Fruit fly (Drosophila melanogaster) whole organism, embryonic: ENCODE results near the gene sni.

Experiments
- ATbp ChIP-seq: fragments of 200-800 bp; sonication (Bioruptor generic); optimal IDR thresholded peaks from 2 replicates; lab custom pipeline; 2017; ENCODE audit warnings: missing biosample characterization, mild to moderate bottlenecking, missing genetic modification characterization, missing genetic modification reagents
- Asciz ChIP-seq: fragments of 200-800 bp; sonication (Bioruptor generic); optimal IDR thresholded peaks from 2 replicates; lab custom pipeline; 2017; ENCODE audit warnings: missing biosample characterization, mild to moderate bottlenecking, missing genetic modification characterization, missing genetic modification reagents
- Bdp1 ChIP-seq: fragments of 200-800 bp; sonication (Bioruptor generic); optimal IDR thresholded peaks from 3 replicates; lab custom pipeline; 2016; ENCODE audit warnings: missing biosample characterization, missing genetic modification characterization
- CG10267 ChIP-seq: fragments of 200-800 bp; sonication (Bioruptor generic); optimal IDR thresholded peaks from 2 replicates; lab custom pipeline; 2018; ENCODE audit warnings: missing biosample characterization, mild to moderate bottlenecking, missing genetic modification characterization, moderate library complexity
- CG12391 ChIP-seq: fragments of 200-800 bp; sonication (Bioruptor generic); optimal IDR thresholded peaks from 3 replicates; lab custom pipeline; 2018; ENCODE audit warnings: missing biosample characterization, mild to moderate bottlenecking, missing genetic modification characterization, moderate library complexity
- CG12769 ChIP-seq: fragments of 200-800 bp; sonication (Bioruptor generic); optimal IDR thresholded peaks from 2 replicates; lab custom pipeline; 2019; ENCODE audit warnings: missing biosample characterization, mild to moderate bottlenecking, missing genetic modification characterization, moderate library complexity
- CG13424 ChIP-seq: fragments of 200-800 bp; sonication (Bioruptor generic); optimal IDR thresholded peaks from 2 replicates; lab custom pipeline; 2019; ENCODE audit warnings: missing biosample characterization, mild to moderate bottlenecking, missing genetic modification characterization, moderate library complexity
- CG15601 ChIP-seq: fragments of 200-800 bp; sonication (Bioruptor generic); optimal IDR thresholded peaks from 3 replicates; lab custom pipeline; 2019; ENCODE audit warnings: missing biosample characterization, mild to moderate bottlenecking, missing genetic modification characterization, moderate library complexity
- CG17385 ChIP-seq: fragments of 200-800 bp; sonication (Bioruptor generic); optimal IDR thresholded peaks from 3 replicates; lab custom pipeline; 2018; ENCODE audit warnings: missing biosample characterization, mild to moderate bottlenecking, missing genetic modification characterization
- CG3407 ChIP-seq: fragments of 200-800 bp; sonication (Bioruptor generic); optimal IDR thresholded peaks from 2 replicates; lab custom pipeline; 2018; ENCODE audit warnings: missing biosample characterization, mild to moderate bottlenecking, missing genetic modification characterization
- CG4617 ChIP-seq: fragments of 200-800 bp; sonication (Bioruptor generic); optimal IDR thresholded peaks from 3 replicates; lab custom pipeline; 2016; ENCODE audit warnings: missing biosample characterization, missing genetic modification characterization, borderline replicate concordance
- CG5180 ChIP-seq: fragments of 200-800 bp; sonication (Bioruptor generic); optimal IDR thresholded peaks from 3 replicates; lab custom pipeline; 2017; ENCODE audit warnings: missing biosample characterization, missing genetic modification characterization, mild to moderate bottlenecking, moderate library complexity, missing genetic modification reagents
- CG6254 ChIP-seq: fragments of 200-800 bp; sonication (Bioruptor generic); optimal IDR thresholded peaks from 3 replicates; lab custom pipeline; 2017; ENCODE audit warnings: mild to moderate bottlenecking, missing biosample characterization, missing genetic modification reagents, missing genetic modification characterization
- CG6854 ChIP-seq: fragments of 200-800 bp; sonication (Bioruptor generic); optimal IDR thresholded peaks from 3 replicates; lab custom pipeline; 2017; ENCODE audit warnings: missing biosample characterization, mild to moderate bottlenecking, missing genetic modification characterization
- CG7839 ChIP-seq: fragments of 200-800 bp; sonication (Bioruptor generic); optimal IDR thresholded peaks from 3 replicates; lab custom pipeline; 2018; ENCODE audit warnings: missing biosample characterization, mild to moderate bottlenecking, missing genetic modification characterization, moderate library complexity
- CG8388 ChIP-seq: fragments of 200-800 bp; sonication (Bioruptor generic); optimal IDR thresholded peaks from 2 replicates; lab custom pipeline; 2019; ENCODE audit warnings: missing biosample characterization, mild to moderate bottlenecking, missing genetic modification characterization, moderate library complexity
- CG8765 ChIP-seq: fragments of 200-800 bp; sonication (Bioruptor generic); IDR thresholded peaks from 2 replicates; pipeline ENCODE4 v1.3.6; 2022; ENCODE audit warnings: missing biosample characterization, missing genetic modification characterization
- Elba2 ChIP-seq: fragments of 200-800 bp; sonication (Bioruptor generic); optimal IDR thresholded peaks from 3 replicates; lab custom pipeline; 2016; ENCODE audit warnings: missing biosample characterization, missing genetic modification characterization
- Fer1 ChIP-seq: fragments of 200-800 bp; sonication (Bioruptor generic); optimal IDR thresholded peaks from 2 replicates; lab custom pipeline; 2017; ENCODE audit warnings: missing biosample characterization, mild to moderate bottlenecking, missing genetic modification characterization
- H15 ChIP-seq: fragments of 200-800 bp; sonication (Bioruptor generic); IDR thresholded peaks from 3 replicates; pipeline ENCODE4 v1.3.6; 2022; ENCODE audit warnings: missing biosample characterization, missing genetic modification characterization
- HHEX ChIP-seq: fragments of 200-800 bp; sonication (Bioruptor generic); optimal IDR thresholded peaks from 3 replicates; lab custom pipeline; 2017; ENCODE audit warnings: missing biosample characterization, mild to moderate bottlenecking, missing genetic modification characterization, missing genetic modification reagents
- Hey ChIP-seq: fragments of 200-800 bp; sonication (Bioruptor generic); optimal IDR thresholded peaks from 3 replicates; lab custom pipeline; 2018; ENCODE audit warnings: missing biosample characterization, mild to moderate bottlenecking, missing genetic modification characterization
- Hmr ChIP-seq: fragments of 200-800 bp; sonication (Bioruptor generic); optimal IDR thresholded peaks from 3 replicates; lab custom pipeline; 2017; ENCODE audit warnings: mild to moderate bottlenecking, missing biosample characterization, missing genetic modification reagents, missing genetic modification characterization
- Hr51 ChIP-seq, 2 experiments: fragments of 200-800 bp; sonication (Bioruptor generic); optimal IDR thresholded peaks; 2 replicates in 1 of 2; 3 replicates in 1 of 2; lab custom pipeline; 2016 to 2018; ENCODE audit warnings: missing biosample characterization in 2 of 2, missing genetic modification characterization in 2 of 2, mild to moderate bottlenecking in 1 of 2, moderate library complexity in 1 of 2
- MBD-R2 ChIP-seq: fragments of 200-800 bp; sonication (Bioruptor generic); IDR thresholded peaks from 2 replicates; pipeline ENCODE4 v1.3.6; 2022; ENCODE audit warnings: missing biosample characterization, missing genetic modification characterization
- Nf-YC ChIP-seq: fragments of 200-800 bp; optimal IDR thresholded peaks from 3 replicates; lab custom pipeline; 2019; ENCODE audit warnings: missing biosample characterization, mild to moderate bottlenecking, missing genetic modification characterization, moderate library complexity
- PHDP ChIP-seq: fragments of 200-800 bp; sonication (Bioruptor generic); optimal IDR thresholded peaks from 3 replicates; lab custom pipeline; 2018; ENCODE audit warnings: missing biosample characterization, mild to moderate bottlenecking, missing genetic modification characterization, moderate library complexity
- Xrp1 ChIP-seq: fragments of 200-800 bp; sonication (Bioruptor generic); IDR thresholded peaks from 2 replicates; pipeline ENCODE4 v1.3.6; 2022; ENCODE audit warnings: missing biosample characterization, missing genetic modification characterization
- al ChIP-seq: fragments of 200-800 bp; sonication (Bioruptor generic); IDR thresholded peaks from 2 replicates; pipeline ENCODE4 v1.3.6; 2022; ENCODE audit warnings: missing biosample characterization, missing genetic modification characterization
- ap ChIP-seq: fragments of 200-800 bp; sonication (Bioruptor generic); IDR thresholded peaks from 2 replicates; pipeline ENCODE4 v1.3.6; 2022; ENCODE audit warnings: missing biosample characterization, missing genetic modification characterization
- bcd ChIP-seq: fragments of 200-800 bp; sonication (Bioruptor generic); optimal IDR thresholded peaks from 2 replicates; lab custom pipeline; 2017; ENCODE audit warnings: missing biosample characterization, mild to moderate bottlenecking, missing genetic modification characterization
- en ChIP-seq: fragments of 200-800 bp; sonication (Bioruptor generic); optimal IDR thresholded peaks from 2 replicates; lab custom pipeline; 2016; ENCODE audit warnings: missing biosample characterization, missing genetic modification characterization
- ewg ChIP-seq: fragments of 200-800 bp; sonication (Bioruptor generic); optimal IDR thresholded peaks from 3 replicates; lab custom pipeline; 2017; ENCODE audit warnings: mild to moderate bottlenecking, missing biosample characterization, missing genetic modification reagents, missing genetic modification characterization
- fd96Cb ChIP-seq: fragments of 200-800 bp; sonication (Bioruptor generic); optimal IDR thresholded peaks from 2 replicates; lab custom pipeline; 2018; ENCODE audit warnings: missing biosample characterization, mild to moderate bottlenecking, missing genetic modification characterization, moderate library complexity
- gem ChIP-seq: fragments of 200-800 bp; sonication (Bioruptor generic); optimal IDR thresholded peaks from 2 replicates; lab custom pipeline; 2019; ENCODE audit warnings: missing biosample characterization, mild to moderate bottlenecking, missing genetic modification characterization, moderate library complexity
- hkb ChIP-seq, 2 experiments: fragments of 200-800 bp in 1 of 2; fragments of >200 bp in 1 of 2; sonication (Bioruptor generic) in 1 of 2; IDR thresholded peaks in 1 of 2; optimal IDR thresholded peaks in 1 of 2; 2 replicates each; pipeline versions ENCODE4 v1.3.6 to Lab custom; 2017 to 2022; ENCODE audit warnings: missing biosample characterization in 1 of 2, missing genetic modification characterization in 1 of 2
- hth ChIP-seq: fragments of >200 bp; optimal IDR thresholded peaks from 2 replicates; lab custom pipeline; 2017; ENCODE audit warnings: inconsistent platforms
- lola ChIP-seq, 3 experiments: fragments of >200 bp in 2 of 3; fragments of 200-800 bp in 1 of 3; sonication (Bioruptor generic) in 1 of 3; optimal IDR thresholded peaks; 2 replicates each; lab custom pipeline; 2017 to 2019; ENCODE audit warnings: missing biosample characterization in 3 of 3, missing genetic modification characterization in 3 of 3, mild to moderate bottlenecking in 1 of 3, moderate library complexity in 1 of 3
- luna ChIP-seq: fragments of 200-800 bp; sonication (Bioruptor generic); optimal IDR thresholded peaks from 2 replicates; lab custom pipeline; 2016; ENCODE audit warnings: missing biosample characterization, missing genetic modification characterization
- onecut ChIP-seq: fragments of 200-800 bp; sonication (Bioruptor generic); IDR thresholded peaks from 2 replicates; pipeline ENCODE4 v1.3.6; 2022; ENCODE audit warnings: missing biosample characterization, missing genetic modification characterization
- otp ChIP-seq: fragments of 200-800 bp; sonication (Bioruptor generic); IDR thresholded peaks from 3 replicates; pipeline ENCODE4, ENCODE4 v1.3.6; 2022; ENCODE audit warnings: missing biosample characterization, missing genetic modification characterization
- pb ChIP-seq: fragments of 200-800 bp; sonication (Bioruptor generic); optimal IDR thresholded peaks from 3 replicates; lab custom pipeline; 2016; ENCODE audit warnings: missing biosample characterization, missing genetic modification characterization
- sug ChIP-seq: fragments of 200-800 bp; optimal IDR thresholded peaks from 2 replicates; lab custom pipeline; 2019; ENCODE audit warnings: missing biosample characterization, mild to moderate bottlenecking, missing genetic modification characterization, moderate library complexity
- vvl ChIP-seq: fragments of 200-800 bp; sonication (Bioruptor generic); IDR thresholded peaks from 2 replicates; pipeline ENCODE4 v1.3.6; 2022; ENCODE audit warnings: missing biosample characterization, missing genetic modification characterization
- z ChIP-seq: fragments of 200-800 bp; sonication (Bioruptor generic); IDR thresholded peaks from 3 replicates; pipeline ENCODE4 v1.3.6; 2022; ENCODE audit warnings: missing biosample characterization, missing genetic modification characterization
- zen ChIP-seq: fragments of 200-800 bp; sonication (Bioruptor generic); optimal IDR thresholded peaks from 3 replicates; lab custom pipeline; 2018; ENCODE audit warnings: missing biosample characterization, mild to moderate bottlenecking, missing genetic modification characterization, moderate library complexity
- zen2 ChIP-seq: fragments of 200-800 bp; sonication (Bioruptor generic); IDR thresholded peaks from 3 replicates; pipeline ENCODE4 v1.3.6; 2022; ENCODE audit warnings: missing biosample characterization, missing genetic modification characterization; ENCODE audit not compliant: partially characterized antibody

sni gene

dm6 chrX:8271363-8272061, 27.7 kb upstream of the sni start, which contains the start of gene Corp (continued):
- TF ChIP-seq gem (tag; lab: Kevin White, UChicago) (peak; percentile 65), zen2 (GFP tag; lab: Robert Waterston, UW) (no peak), z (0 out of 3 replicates have a peak, but pooled peaks have one; percentile 38), Hey (no peak), PHDP (tag; lab: Kevin White, UChicago) (peak; percentile 47), fd96Cb (tag; lab: Kevin White, UChicago) (peak; percentile 34), CG17385 (GFP tag; lab: Kevin White, UChicago) (peak; percentile 67), ewg (GFP tag; lab: Kevin White, UChicago) (peak; percentile 4), Asciz (peak; percentile 42), CG6254 (GFP tag; lab: Kevin White, UChicago) (peak; percentile 10), Bdp1 (GFP tag; lab: Kevin White, UChicago) (no peak), Fer1 (peak; percentile 23), MBD-R2 (GFP tag; lab: Robert Waterston, UW) (0 out of 2 replicates have a peak, but pooled peaks have one; percentile 7), CG12391 (tag; lab: Kevin White, UChicago) (peak; percentile 56), sug (no peak), bcd (GFP tag; lab: Kevin White, UChicago) (peak; percentile 15), otp (no peak), CG8765 (GFP tag; lab: Robert Waterston, UW) (0 out of 2 replicates have a peak, but pooled peaks have one; percentile 9), CG7839 (tag; lab: Kevin White, UChicago) (peak; percentile 38), Hr51 (GFP tag; optimal IDR thresholded peaks at IDR 0.05; lab: Kevin White, UChicago) (peak in 1 of 2 experiments; percentile 74), ATbp (peak; percentile 55), luna (no peak), zen (tag; lab: Kevin White, UChicago) (no peak), Nf-YC (tag; lab: Kevin White, UChicago) (peak; percentile 3), CG15601 (tag; lab: Kevin White, UChicago) (peak; percentile 68), CG6854 (GFP tag; lab: Kevin White, UChicago) (no peak), Elba2 (GFP tag; lab: Kevin White, UChicago) (peak; percentile 92), en (no peak), hth (lab: Kevin White, UChicago) (no peak), Xrp1 (GFP tag; lab: Robert Waterston, UW) (peak; percentile 48; the same call in 1 of the 2 replicates), CG10267 (tag; lab: Kevin White, UChicago) (peak; percentile 38), CG3407 (peak; percentile 7), vvl (GFP tag; lab: Robert Waterston, UW) (0 out of 2 replicates have a peak, but pooled peaks have one; percentile 54), pb (no peak), hkb (optimal IDR thresholded peaks at IDR 0.05; lab: Kevin White, UChicago) (no peak), hkb (GFP tag; IDR thresholded peaks at IDR 0.05; lab: Robert Waterston, UW) (peak; percentile 62), HHEX (GFP tag; lab: Kevin White, UChicago) (peak; percentile 17), CG8388 (GFP tag; lab: Kevin White, UChicago) (peak; percentile 37), CG5180 (GFP tag; lab: Kevin White, UChicago) (no peak), CG12769 (tag; lab: Kevin White, UChicago) (no peak), onecut (GFP tag; lab: Robert Waterston, UW) (no peak), al (GFP tag; lab: Robert Waterston, UW) (no peak), ap (GFP tag; lab: Robert Waterston, UW) (no peak), CG4617 (GFP tag; lab: Kevin White, UChicago) (no peak), lola (GFP tag; optimal IDR thresholded peaks at IDR 0.05; lab: Kevin White, UChicago) (peak in 1 of 3 experiments; percentile 22), H15 (GFP tag; lab: Robert Waterston, UW) (no peak), Hmr (GFP tag; lab: Kevin White, UChicago) (peak; percentile 5), CG13424 (tag; lab: Kevin White, UChicago) (peak; percentile 37)
